Worm (Caenorhabditis elegans): ENCODE results near the gene sta-1.
"Not testable (repeated sequence)": the region's sequence is repeated elsewhere in the genome, so short reads cannot be mapped to it uniquely, and the experiment has no call there.

sta-1 gene

DNA sequence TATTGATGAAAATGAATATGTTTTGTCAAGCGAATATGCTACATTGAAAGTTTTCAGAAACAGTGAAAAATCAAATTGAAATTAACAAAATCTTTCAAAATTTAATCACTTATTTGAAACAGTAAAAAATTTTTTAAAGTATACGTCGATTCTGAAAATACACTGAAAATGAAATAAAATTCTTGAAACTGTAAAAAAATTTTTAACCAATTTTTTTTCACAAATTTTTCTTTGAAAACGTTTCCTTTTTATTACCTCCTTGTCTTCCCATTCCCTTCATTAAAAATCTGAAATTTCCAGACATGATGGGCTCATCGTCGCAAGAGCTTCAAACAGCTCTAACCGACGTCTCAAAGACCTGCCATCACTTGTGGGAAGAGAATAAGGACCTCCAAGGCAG is at the start of gene sta-1:
sta-1 (plus strand) TSS at position 301 of the 400 bp plus-strand sequence.
- TF ChIP-seq dox-1 (GFP tag; IDR thresholded peaks at IDR 0.05); nhr-80 (tag; optimal IDR thresholded peaks at IDR 0.05); B0035.1 (tag; optimal IDR thresholded peaks at IDR 0.05): not testable (repeated sequence)

DNA sequence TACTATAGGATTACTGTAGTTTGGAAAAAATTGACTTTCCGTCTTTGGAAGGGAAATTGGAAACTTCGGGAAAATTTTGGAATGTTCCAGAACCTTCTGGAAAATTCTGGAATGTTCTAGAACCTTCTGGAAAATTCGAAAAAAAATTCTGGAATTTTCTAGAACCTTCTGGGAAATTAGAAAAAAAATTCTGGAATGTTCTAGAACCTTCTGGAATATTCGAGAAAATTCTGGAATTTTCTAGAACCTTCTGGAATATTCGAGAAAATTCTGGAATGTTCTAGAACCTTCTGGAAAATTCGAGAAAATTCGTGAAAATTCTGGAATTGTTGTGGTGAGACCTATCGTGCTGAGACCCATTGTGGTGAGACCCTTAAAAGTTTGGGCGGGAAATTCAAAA is 49.0 kb upstream of the sta-1 start:
- 0 out of 2 replicates have a peak, but pooled peaks have one; percentile 57 for TF ChIP-seq Y79H2A.3 (GFP tag; conservative IDR thresholded peaks at IDR 0.05)
- TF ChIP-seq attf-6 (GFP tag; IDR thresholded peaks at IDR 0.05): peak; percentile 59; the same call in 1 of the 2 replicates
- peak; percentile 98 for TF ChIP-seq hsf-1 (GFP tag; IDR thresholded peaks at IDR 0.05)

DNA sequence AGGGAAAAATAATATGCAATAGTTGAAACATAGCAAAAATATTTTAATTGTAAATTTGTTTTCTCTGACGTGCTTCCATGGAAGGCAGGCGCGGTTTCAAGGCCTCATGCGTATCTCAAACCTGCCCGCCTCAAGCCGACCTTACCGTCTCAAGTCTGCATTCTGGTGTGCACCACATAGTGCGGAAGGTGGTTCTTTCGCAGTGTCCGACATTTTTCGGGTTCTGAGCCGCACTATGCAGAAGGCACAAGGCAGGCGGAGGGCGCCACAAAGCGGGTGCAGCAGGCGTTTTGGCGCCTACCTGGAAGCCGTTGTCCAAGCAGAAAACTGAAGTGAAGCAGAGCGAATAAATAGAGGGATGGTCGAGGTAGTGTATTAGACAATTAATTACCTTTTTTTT is 41.6 kb upstream of the sta-1 start:
- no peak for TF ChIP-seq hmg-20 (GFP tag; IDR thresholded peaks at IDR 0.05)
- TF ChIP-seq aptf-3 (GFP tag; IDR thresholded peaks at IDR 0.05): no peak
- TF ChIP-seq F37B4.10 (GFP tag; IDR thresholded peaks at IDR 0.05): no peak
- TF ChIP-seq snpc-3.4 (tag; optimal IDR thresholded peaks at IDR 0.05): no peak
- no peak for TF ChIP-seq cebp-2 (GFP tag; IDR thresholded peaks at IDR 0.05)
- no peak for TF ChIP-seq lsl-1 (GFP tag; optimal IDR thresholded peaks at IDR 0.05)
- TF ChIP-seq ztf-25 (GFP tag; IDR thresholded peaks at IDR 0.05): no peak
- TF ChIP-seq bed-2 (GFP tag; IDR thresholded peaks at IDR 0.05): no peak
- TF ChIP-seq lin-35 (GFP tag; optimal IDR thresholded peaks at IDR 0.05): no peak
- TF ChIP-seq Y79H2A.3 (GFP tag; conservative IDR thresholded peaks at IDR 0.05): no peak
- no peak for TF ChIP-seq unc-62 (GFP tag; optimal IDR thresholded peaks at IDR 0.05)

DNA sequence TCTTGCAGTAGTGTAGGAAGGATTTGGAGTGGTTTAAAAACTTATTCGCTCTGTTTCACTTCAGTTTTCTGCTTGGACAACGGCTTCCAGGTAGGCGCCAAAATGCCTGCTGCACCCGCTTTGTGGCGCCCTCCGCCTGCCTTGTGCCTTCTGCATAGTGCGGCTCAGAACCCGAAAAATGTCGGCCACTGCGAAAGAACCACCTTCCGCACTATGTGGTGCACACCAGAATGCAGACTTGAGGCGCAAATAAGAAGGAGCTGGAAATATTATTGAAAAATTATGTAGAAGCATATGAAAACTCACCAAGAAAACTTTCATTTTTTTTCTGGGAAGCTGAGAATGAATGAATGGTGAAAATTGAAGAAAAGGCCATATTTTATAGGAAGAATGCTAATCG is 41.0 kb upstream of the sta-1 start:
- TF ChIP-seq attf-6 (GFP tag; IDR thresholded peaks at IDR 0.05): peak; percentile 51
- TF ChIP-seq snpc-4 (GFP tag; optimal IDR thresholded peaks at IDR 0.05): not testable (repeated sequence)
- TF ChIP-seq snpc-4 (tag; optimal IDR thresholded peaks at IDR 0.05): peak in 1 of 4 experiments; percentile 44

DNA sequence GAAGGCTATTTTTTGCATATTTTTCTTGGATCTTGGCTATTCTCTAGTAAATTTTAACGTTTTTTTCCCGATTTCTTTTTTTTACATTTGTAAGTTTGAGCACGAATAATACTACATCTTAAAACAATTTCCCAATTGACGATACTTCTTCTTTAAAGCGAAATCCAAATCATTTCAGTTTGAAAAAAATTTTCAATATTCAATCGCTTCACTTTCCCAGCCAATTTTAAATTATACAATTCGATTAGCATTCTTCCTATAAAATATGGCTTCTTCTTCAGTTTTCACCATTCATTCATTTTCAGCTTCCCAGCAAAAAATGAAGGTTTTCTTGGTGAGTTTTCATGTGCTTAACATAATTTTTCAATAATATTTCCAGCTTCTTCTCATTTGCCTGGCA is 38.2 kb upstream of the sta-1 start, which contains the start of gene fip-7:
fip-7 (plus strand) TSS at position 301 of the 400 bp plus-strand sequence.
- TF ChIP-seq bed-2 (GFP tag; IDR thresholded peaks at IDR 0.05); K12H6.12 (tag; optimal IDR thresholded peaks at IDR 0.05); lin-40 (tag; optimal IDR thresholded peaks at IDR 0.05): not testable (repeated sequence)

DNA sequence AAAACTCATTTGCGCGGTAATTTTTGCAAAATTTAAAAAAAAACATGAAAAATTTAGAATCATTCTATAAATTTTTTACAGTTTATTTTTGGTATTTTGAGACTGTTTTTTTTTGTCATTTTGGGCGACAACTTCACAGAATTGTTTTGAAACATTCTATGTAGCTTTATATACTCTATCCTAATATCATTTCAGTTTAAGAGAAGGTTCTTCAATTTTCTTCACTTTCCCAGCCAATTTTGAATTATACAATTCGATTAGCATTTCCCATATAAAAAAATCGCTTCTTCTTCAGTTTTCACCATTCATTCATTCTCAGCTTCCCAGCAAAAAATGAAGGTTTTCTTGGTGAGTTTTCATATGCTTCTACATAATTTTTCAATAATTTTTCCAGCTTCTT is 36.4 kb upstream of the sta-1 start, which contains the start of gene fipr-28:
fipr-28 (plus strand) TSS at position 301 of the 400 bp plus-strand sequence.
- TF ChIP-seq unc-62 (GFP tag; optimal IDR thresholded peaks at IDR 0.05) (no peak), ceh-58 (GFP tag; IDR thresholded peaks at IDR 0.05) (no peak), lir-1 (GFP tag; conservative IDR thresholded peaks at IDR 0.05) (no peak), attf-5 (GFP tag; optimal IDR thresholded peaks at IDR 0.05) (no peak), unc-130 (GFP tag; optimal IDR thresholded peaks at IDR 0.05) (no peak), madf-6 (GFP tag; IDR thresholded peaks at IDR 0.05) (no peak), tlf-1 (GFP tag; optimal IDR thresholded peaks at IDR 0.05) (no peak), tbx-9 (tag; optimal IDR thresholded peaks at IDR 0.05; ENCODE audit: borderline replicate concordance) (no peak), him-1 (tag; optimal IDR thresholded peaks at IDR 0.05) (no peak), ZK185.1 (tag; optimal IDR thresholded peaks at IDR 0.05; ENCODE audit: poor library complexity, severe bottlenecking) (no peak), madf-10 (tag; optimal IDR thresholded peaks at IDR 0.05) (no peak), sea-2 (GFP tag; IDR thresholded peaks at IDR 0.05) (no peak), B0019.2 (GFP tag; conservative IDR thresholded peaks at IDR 0.05) (no peak), F22D6.2 (tag; optimal IDR thresholded peaks at IDR 0.05) (no peak)

Data from whole organism, young adult.